Fruit fly (Drosophila melanogaster): ENCODE data around the gene Cpr5C.

The Cpr5C gene

dm6 chrX:5804377-5804776, at the start of gene Cpr5C:
TSS of gene Cpr5C (plus strand) at chrX:5804677.
- no peak for TF ChIP-seq lz (GFP tag; optimal IDR thresholded peaks at IDR 0.05)
- no peak for TF ChIP-seq Eip75B (GFP tag; optimal IDR thresholded peaks at IDR 0.05)
- no peak for TF ChIP-seq dac (GFP tag; optimal IDR thresholded peaks at IDR 0.05)
- TF ChIP-seq Sox102F (GFP tag; optimal IDR thresholded peaks at IDR 0.05): no peak

dm6 chrX:5754837-5755828, 49.3 kb upstream of the Cpr5C start, which contains the start of the genes lin-52 and CG15771:
TSS of gene lin-52 (minus strand) at chrX:5754958.
TSS of gene CG15771 (plus strand) at chrX:5755574.
- TF ChIP-seq CG7368 (GFP tag; optimal IDR thresholded peaks at IDR 0.05) (peak; percentile 91), fkh (GFP tag; optimal IDR thresholded peaks at IDR 0.05) (peak; percentile 98), vri (GFP tag; optimal IDR thresholded peaks at IDR 0.05) (peak; percentile 91), CG11762 (GFP tag; optimal IDR thresholded peaks at IDR 0.05; ENCODE audit: insufficient read depth) (peak; percentile 95), CG34406 (GFP tag; optimal IDR thresholded peaks at IDR 0.05) (peak; percentile 94), cyc (GFP tag; optimal IDR thresholded peaks at IDR 0.05) (peak; percentile 92), CG6792 (GFP tag; optimal IDR thresholded peaks at IDR 0.05) (peak; percentile 96), Sox14 (GFP tag; optimal IDR thresholded peaks at IDR 0.05) (peak; percentile 91), CG9139 (GFP tag; optimal IDR thresholded peaks at IDR 0.05) (peak; percentile 95), CG6163 (GFP tag; IDR thresholded peaks at IDR 0.05) (peak; percentile 94), Sox102F (GFP tag; optimal IDR thresholded peaks at IDR 0.05) (peak; percentile 94), Gug (GFP tag; IDR thresholded peaks at IDR 0.05) (peak; percentile 95), fd85E (GFP tag; optimal IDR thresholded peaks at IDR 0.05) (peak; percentile 89), CG10631 (GFP tag; optimal IDR thresholded peaks at IDR 0.05) (peak; percentile 95), Hr38 (GFP tag; optimal IDR thresholded peaks at IDR 0.05) (peak; percentile 16), pdm3 (GFP tag; optimal IDR thresholded peaks at IDR 0.05) (peak; percentile 96), Lpt (GFP tag; optimal IDR thresholded peaks at IDR 0.05) (peak; percentile 94), CG3032 (tag; optimal IDR thresholded peaks at IDR 0.05) (peak; percentile 96), Hr39 (GFP tag; optimal IDR thresholded peaks at IDR 0.05) (peak; percentile 88), ss (GFP tag; optimal IDR thresholded peaks at IDR 0.05) (peak; percentile 96 to 97), spab (GFP tag; optimal IDR thresholded peaks at IDR 0.05) (peak; percentile 93), net (GFP tag; optimal IDR thresholded peaks at IDR 0.05) (peak; percentile 95), Eip75B (GFP tag; optimal IDR thresholded peaks at IDR 0.05) (peak; percentile 94), CG1621 (tag; optimal IDR thresholded peaks at IDR 0.05) (peak; percentile 83), OdsH (GFP tag; optimal IDR thresholded peaks at IDR 0.05) (peak; percentile 96), CG11902 (GFP tag; optimal IDR thresholded peaks at IDR 0.05) (peak; percentile 89), CG11294 (GFP tag; IDR thresholded peaks at IDR 0.05) (peak; percentile 93), CG8119 (GFP tag; IDR thresholded peaks at IDR 0.05) (peak; percentile 98), esn (GFP tag; optimal IDR thresholded peaks at IDR 0.05) (peak; percentile 96), achi (GFP tag; optimal IDR thresholded peaks at IDR 0.05) (peak; percentile 95), dsx (GFP tag; optimal IDR thresholded peaks at IDR 0.05; ENCODE audit: poor library complexity, severe bottlenecking) (peak; percentile 92), Hr4 (GFP tag; optimal IDR thresholded peaks at IDR 0.05) (peak; percentile 93), Eip93F (GFP tag; optimal IDR thresholded peaks at IDR 0.05) (peak; percentile 94), CG3919 (GFP tag; optimal IDR thresholded peaks at IDR 0.05) (peak; percentile 94), lz (GFP tag; optimal IDR thresholded peaks at IDR 0.05) (peak; percentile 95), Met (GFP tag; optimal IDR thresholded peaks at IDR 0.05) (peak; percentile 96), CG6276 (GFP tag; optimal IDR thresholded peaks at IDR 0.05) (peak; percentile 96), Sox15 (GFP tag; optimal IDR thresholded peaks at IDR 0.05) (peak; percentile 95), CG8632 (GFP tag; optimal IDR thresholded peaks at IDR 0.05) (peak; percentile 94), CG10669 (GFP tag; optimal IDR thresholded peaks at IDR 0.05) (peak; percentile 95), CG31627 (GFP tag; optimal IDR thresholded peaks at IDR 0.05) (peak; percentile 92), Ets21C (GFP tag; optimal IDR thresholded peaks at IDR 0.05) (peak; percentile 86), CG8319 (GFP tag; optimal IDR thresholded peaks at IDR 0.05) (peak; percentile 88), CG15336 (GFP tag; IDR thresholded peaks at IDR 0.05) (peak; percentile 98), CG6808 (GFP tag; optimal IDR thresholded peaks at IDR 0.05) (peak; percentile 98), dac (GFP tag; optimal IDR thresholded peaks at IDR 0.05) (peak; percentile 96)
